Worm (Caenorhabditis elegans) whole organism, late embryonic: ENCODE results near the gene srbc-37.

Experiments
- dve-1 ChIP-seq: sonication (generic microtip); optimal IDR thresholded peaks from 2 replicates; lab custom pipeline; 2017; ENCODE audit warnings: antibody characterized with exemption, mild to moderate bottlenecking, missing genetic modification characterization, missing compliant biosample characterization
- lim-6 ChIP-seq: sonication (generic microtip); optimal IDR thresholded peaks from 2 replicates; lab custom pipeline; 2016; ENCODE audit warnings: missing genetic modification characterization, missing compliant biosample characterization

- TF ChIP-seq lim-6 (tag; lab: Kevin White, UChicago): no peak
- no peak for TF ChIP-seq dve-1 (tag; lab: Kevin White, UChicago)
Observed at ce11 chrV:728822-729493, 26.6 kb downstream of the srbc-37 start.
